Worm (Caenorhabditis elegans): Measurements from ENCODE around the gene srh-85.

srh-85 gene

DNA sequence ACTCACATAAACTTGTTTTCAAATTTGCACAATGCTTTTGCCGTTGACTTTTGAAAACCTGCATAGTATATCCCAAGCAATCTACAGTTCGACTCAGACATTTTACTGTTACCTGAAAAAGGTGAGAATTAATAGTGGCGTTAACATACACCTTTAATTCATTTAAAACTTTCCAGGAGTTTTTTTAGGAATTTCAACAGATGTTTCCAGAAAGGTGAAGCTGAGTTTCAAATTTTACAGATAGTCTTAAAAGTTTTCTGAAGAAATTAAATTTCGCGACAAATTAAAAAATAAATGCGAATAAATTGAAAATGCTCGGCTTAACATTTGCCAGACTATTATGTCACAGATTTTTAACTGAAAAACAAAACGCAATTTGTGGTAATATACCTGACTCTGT lies 12.4 kb upstream of the srh-85 start, which contains the start of gene srw-119 (continued):
- no peak for TF ChIP-seq aptf-2 (GFP tag; conservative IDR thresholded peaks at IDR 0.05)
- TF ChIP-seq Y67H2A.10 (GFP tag; conservative IDR thresholded peaks at IDR 0.05): no peak
- no peak for TF ChIP-seq lag-1 (GFP tag; IDR thresholded peaks at IDR 0.05)
- no peak for TF ChIP-seq lsl-1 (GFP tag; optimal IDR thresholded peaks at IDR 0.05)

DNA sequence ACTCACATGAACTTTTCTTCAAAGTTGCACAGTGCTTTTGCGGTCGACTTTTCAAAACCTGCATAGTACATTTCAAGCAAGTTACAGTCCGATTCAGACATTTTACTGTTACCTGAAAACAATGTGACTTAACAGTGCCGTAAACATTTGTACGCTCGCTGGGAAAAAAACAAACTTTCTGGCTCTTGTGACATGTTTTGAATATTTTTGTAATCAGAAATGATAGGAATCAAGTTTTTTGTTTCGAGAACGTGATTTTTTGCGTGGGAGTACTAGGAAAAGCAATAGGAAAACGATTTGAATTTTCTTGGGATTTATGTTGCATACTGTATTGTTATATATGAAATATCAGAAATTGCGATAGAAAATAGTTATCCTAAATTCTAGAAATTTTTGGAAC lies 8.8 kb upstream of the srh-85 start, which contains the start of gene srw-120:
Gene srw-120 (minus strand): TSS at position 101 of the 400 bp plus-strand sequence.
- TF ChIP-seq Y67H2A.10 (GFP tag; conservative IDR thresholded peaks at IDR 0.05): no peak

DNA sequence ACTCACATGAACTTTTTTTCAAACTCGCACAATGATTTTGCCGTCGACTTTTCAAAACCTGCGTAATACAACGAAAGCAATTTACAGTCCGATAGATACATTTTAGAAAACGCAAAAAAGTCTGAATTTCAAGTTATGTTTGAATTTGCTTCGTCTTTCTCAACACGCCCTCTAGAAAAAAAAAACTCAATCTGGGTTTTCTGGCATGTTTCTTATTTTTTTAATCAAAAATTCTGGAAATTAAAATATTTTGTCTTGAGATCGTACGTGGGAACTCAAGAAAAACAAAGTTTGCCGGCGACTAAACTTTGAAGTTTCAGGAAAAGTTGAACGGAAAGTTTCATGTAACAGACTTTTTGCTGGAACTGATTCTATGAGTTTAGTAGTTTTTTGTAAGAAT lies 6.5 kb upstream of the srh-85 start, which contains the start of gene srw-115:
Gene srw-115 (minus strand): TSS at position 101 of the 400 bp plus-strand sequence.
- TF ChIP-seq B0019.2 (GFP tag; conservative IDR thresholded peaks at IDR 0.05): no peak
- no peak for TF ChIP-seq egrh-3 (GFP tag; IDR thresholded peaks at IDR 0.05)
- TF ChIP-seq zim-3 (tag; optimal IDR thresholded peaks at IDR 0.05): no peak
- no peak for TF ChIP-seq Y79H2A.3 (GFP tag; conservative IDR thresholded peaks at IDR 0.05)
- TF ChIP-seq him-1 (tag; optimal IDR thresholded peaks at IDR 0.05): no peak
- no peak for TF ChIP-seq nhr-90 (tag; optimal IDR thresholded peaks at IDR 0.05)
- TF ChIP-seq nhr-80 (tag; optimal IDR thresholded peaks at IDR 0.05): no peak
- TF ChIP-seq nfya-1 (tag; optimal IDR thresholded peaks at IDR 0.05; ENCODE audit: borderline replicate concordance, insufficient read depth): no peak
- no peak for TF ChIP-seq dpff-1 (tag; optimal IDR thresholded peaks at IDR 0.05)
- TF ChIP-seq lin-35 (GFP tag; optimal IDR thresholded peaks at IDR 0.05): no peak
- no peak for TF ChIP-seq ZK185.1 (tag; optimal IDR thresholded peaks at IDR 0.05; ENCODE audit: poor library complexity, severe bottlenecking)
- no peak for TF ChIP-seq nhr-27 (tag; optimal IDR thresholded peaks at IDR 0.05)
- TF ChIP-seq rec-8 (tag; optimal IDR thresholded peaks at IDR 0.05): no peak
- no peak for TF ChIP-seq hrde-1 (tag; optimal IDR thresholded peaks at IDR 0.05; ENCODE audit: borderline replicate concordance)
- no peak for TF ChIP-seq aptf-2 (GFP tag; conservative IDR thresholded peaks at IDR 0.05)
- TF ChIP-seq ceh-100 (GFP tag; IDR thresholded peaks at IDR 0.05): no peak
- TF ChIP-seq F49E8.2 (tag; optimal IDR thresholded peaks at IDR 0.05; ENCODE audit: insufficient read depth): no peak
- TF ChIP-seq pbrm-1 (GFP tag; IDR thresholded peaks at IDR 0.05): no peak
- no peak for TF ChIP-seq ztf-26 (tag; optimal IDR thresholded peaks at IDR 0.05)
- TF ChIP-seq C17E4.6 (GFP tag; IDR thresholded peaks at IDR 0.05): no peak

DNA sequence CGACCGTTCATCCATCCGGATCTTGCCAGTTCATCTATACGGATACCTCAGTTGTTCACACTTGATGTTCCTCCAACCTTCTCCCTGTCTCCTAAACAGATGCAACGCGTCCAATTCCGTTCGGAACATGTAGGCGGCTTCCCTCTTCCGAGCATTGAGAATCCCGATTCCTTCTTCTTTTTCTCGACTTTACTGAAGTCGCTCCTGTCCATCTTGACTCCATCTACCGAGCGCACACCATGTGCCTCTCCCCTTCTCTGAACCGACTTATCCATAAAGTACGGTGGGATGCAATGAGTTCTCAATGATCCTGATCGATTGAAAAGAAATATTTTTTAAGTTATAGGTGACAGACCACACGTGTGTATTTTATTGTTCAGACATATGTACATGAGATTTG lies 4.8 kb upstream of the srh-85 start:
- TF ChIP-seq nhr-179 (tag; optimal IDR thresholded peaks at IDR 0.05): no peak
- TF ChIP-seq atf-7 (tag; optimal IDR thresholded peaks at IDR 0.05): no peak
- no peak for TF ChIP-seq snpc-1.1 (tag; optimal IDR thresholded peaks at IDR 0.05; ENCODE audit: insufficient read depth)
- no peak for TF ChIP-seq pha-4 (tag; optimal IDR thresholded peaks at IDR 0.05)
- TF ChIP-seq T26A5.8 (tag; optimal IDR thresholded peaks at IDR 0.05): no peak
- TF ChIP-seq nfya-1 (tag; optimal IDR thresholded peaks at IDR 0.05; ENCODE audit: borderline replicate concordance, insufficient read depth): no peak
- no peak for TF ChIP-seq rec-8 (tag; optimal IDR thresholded peaks at IDR 0.05)
- no peak for TF ChIP-seq B0019.2 (GFP tag; conservative IDR thresholded peaks at IDR 0.05)
- TF ChIP-seq D2030.7 (GFP tag; IDR thresholded peaks at IDR 0.05): no peak
- no peak for TF ChIP-seq mel-28 (tag; optimal IDR thresholded peaks at IDR 0.05; ENCODE audit: borderline replicate concordance)
- TF ChIP-seq nhr-80 (tag; optimal IDR thresholded peaks at IDR 0.05): no peak
- TF ChIP-seq hrde-1 (tag; optimal IDR thresholded peaks at IDR 0.05; ENCODE audit: borderline replicate concordance): no peak
- TF ChIP-seq cebp-1 (GFP tag; IDR thresholded peaks at IDR 0.05): no peak
- no peak for TF ChIP-seq cebp-1 (tag; optimal IDR thresholded peaks at IDR 0.05)
- no peak for TF ChIP-seq ets-4 (GFP tag; optimal IDR thresholded peaks at IDR 0.05)
- no peak for TF ChIP-seq F55B11.4 (tag; optimal IDR thresholded peaks at IDR 0.05; ENCODE audit: borderline replicate concordance, insufficient read depth)
- TF ChIP-seq ceh-100 (GFP tag; IDR thresholded peaks at IDR 0.05): no peak
- TF ChIP-seq F10E7.11 (tag; optimal IDR thresholded peaks at IDR 0.05): no peak
- TF ChIP-seq F52B5.7 (tag; optimal IDR thresholded peaks at IDR 0.05): no peak

Data from whole organism, young adult.